Worm (Caenorhabditis elegans) whole organism, L4 larva: ENCODE data around the gene ugt-62.

Source experiments
- F49E8.2 ChIP-seq: sonication (generic microtip); optimal IDR thresholded peaks from 2 replicates; lab custom pipeline; 2016; ENCODE audit warnings: missing compliant biosample characterization, mild to moderate bottlenecking, missing genetic modification characterization, borderline replicate concordance
- T26A8.4 ChIP-seq: fragments of 200-800 bp; sonication (Bioruptor generic); IDR thresholded peaks from 2 replicates; pipeline ENCODE4 v1.3.6; 2022; ENCODE audit warnings: missing genetic modification characterization, missing compliant biosample characterization
- aha-1 ChIP-seq: fragments of 150-350 bp; peaks from one replicate; lab custom pipeline; 2014; ENCODE audit warnings: missing biosample characterization, missing genetic modification characterization
- ama-1 ChIP-seq: fragments of 150-350 bp; optimal IDR thresholded peaks from 2 replicates; lab custom pipeline; 2014; ENCODE audit warnings: inconsistent platforms, mixed read lengths
- ceh-20 ChIP-seq: fragments of 200-800 bp; sonication (Bioruptor generic); IDR thresholded peaks from 2 replicates; pipeline ENCODE4 v1.3.6; 2022; ENCODE audit warnings: missing genetic modification reagents, missing genetic modification characterization, missing compliant biosample characterization
- ceh-44 ChIP-seq: fragments of 200-800 bp; sonication (Bioruptor generic); IDR thresholded peaks from 2 replicates; pipeline ENCODE4 v1.3.6; 2022; ENCODE audit warnings: missing genetic modification reagents, missing genetic modification characterization, missing compliant biosample characterization
- ceh-62 ChIP-seq: sonication (generic microtip); optimal IDR thresholded peaks from 2 replicates; lab custom pipeline; 2017; ENCODE audit warnings: missing biosample characterization, missing genetic modification characterization
- ceh-82 ChIP-seq: sonication (generic microtip); optimal IDR thresholded peaks from 2 replicates; lab custom pipeline; 2017; ENCODE audit warnings: missing biosample characterization, missing genetic modification characterization
- daf-16 ChIP-seq, 3 experiments: sonication (generic microtip); optimal IDR thresholded peaks; 2 replicates each; lab custom pipeline; 2016 to 2017; ENCODE audit warnings: missing genetic modification characterization in 3 of 3, missing genetic modification reagents in 3 of 3, mild to moderate bottlenecking in 2 of 3, missing compliant biosample characterization in 2 of 3, missing biosample characterization in 1 of 3, moderate library complexity in 1 of 3
- dmd-9 ChIP-seq: fragments of 200-800 bp; sonication (Bioruptor generic); IDR thresholded peaks from 2 replicates; pipeline ENCODE4 v1.3.6; 2022; ENCODE audit warnings: missing genetic modification reagents, missing genetic modification characterization, missing compliant biosample characterization
- dpl-1 ChIP-seq: fragments of 150-350 bp; optimal IDR thresholded peaks from 2 replicates; lab custom pipeline; 2014; ENCODE audit warnings: missing biosample characterization, missing genetic modification reagents, missing genetic modification characterization
- egl-27 ChIP-seq: sonication (generic microtip); optimal IDR thresholded peaks from 3 replicates; lab custom pipeline; 2017; ENCODE audit warnings: missing biosample characterization, missing genetic modification reagents, missing genetic modification characterization
- egl-43 ChIP-seq: fragments of 200-800 bp; sonication (Bioruptor generic); IDR thresholded peaks from 2 replicates; pipeline ENCODE4 v1.3.6; 2022; ENCODE audit warnings: missing genetic modification reagents, missing genetic modification characterization, missing compliant biosample characterization
- hif-1 ChIP-seq, 2 experiments: sonication (generic microtip); optimal IDR thresholded peaks; 2 replicates each; lab custom pipeline; 2016 to 2017; ENCODE audit warnings: missing compliant biosample characterization in 2 of 2, missing genetic modification characterization in 2 of 2, missing genetic modification reagents in 2 of 2, missing genotype in 2 of 2, mild to moderate bottlenecking in 1 of 2
- jun-1 ChIP-seq: fragments of 150-350 bp; optimal IDR thresholded peaks from 2 replicates; lab custom pipeline; 2014; ENCODE audit warnings: missing biosample characterization, missing genetic modification reagents, missing genetic modification characterization
- lin-15B ChIP-seq: fragments of 150-350 bp; sonication (generic microtip); optimal IDR thresholded peaks from 3 replicates; lab custom pipeline; 2014; ENCODE audit warnings: missing biosample characterization, missing genetic modification characterization
- lsy-2 ChIP-seq, 2 experiments: fragments of 150-350 bp in 1 of 2; sonication (generic microtip) in 1 of 2; optimal IDR thresholded peaks; 2 replicates each; lab custom pipeline; 2014 to 2017; ENCODE audit warnings: missing biosample characterization in 2 of 2, missing genetic modification characterization in 2 of 2
- madf-5 ChIP-seq, 2 experiments: fragments of 200-800 bp; sonication (Bioruptor generic); IDR thresholded peaks; 2 replicates each; pipeline ENCODE4 v1.3.6; 2022; ENCODE audit warnings: missing compliant biosample characterization in 2 of 2, missing genetic modification characterization in 2 of 2
- mdl-1 ChIP-seq, 2 experiments: fragments of 150-350 bp in 1 of 2; sonication (generic microtip) in 1 of 2; optimal IDR thresholded peaks; 2 replicates each; lab custom pipeline; 2014 to 2017; ENCODE audit warnings: missing biosample characterization in 2 of 2, missing genetic modification characterization in 2 of 2
- mep-1 ChIP-seq: fragments of 150-350 bp; sonication (generic microtip); optimal IDR thresholded peaks from 3 replicates; lab custom pipeline; 2014; ENCODE audit warnings: missing biosample characterization, missing genetic modification characterization
- mes-2 ChIP-seq: sonication (generic microtip); optimal IDR thresholded peaks from 2 replicates; lab custom pipeline; 2016; ENCODE audit warnings: missing genotype, mild to moderate bottlenecking, missing genetic modification characterization, missing compliant biosample characterization; ENCODE audit not compliant: poor library complexity, severe bottlenecking
- mxl-3 ChIP-seq: fragments of 200-800 bp; sonication (Bioruptor generic); optimal IDR thresholded peaks from 2 replicates; lab custom pipeline; 2018; ENCODE audit warnings: mild to moderate bottlenecking, missing genetic modification characterization, missing compliant biosample characterization
- nhr-111 ChIP-seq: fragments of 200-800 bp; sonication (Bioruptor generic); optimal IDR thresholded peaks from 2 replicates; lab custom pipeline; 2018; ENCODE audit warnings: mild to moderate bottlenecking, missing genetic modification characterization, missing compliant biosample characterization
- nhr-237 ChIP-seq: sonication (generic microtip); optimal IDR thresholded peaks from 2 replicates; lab custom pipeline; 2017; ENCODE audit warnings: missing biosample characterization, missing genetic modification characterization
- nhr-28 ChIP-seq: fragments of 150-350 bp; optimal IDR thresholded peaks from 2 replicates; lab custom pipeline; 2014; ENCODE audit warnings: missing biosample characterization, missing genetic modification characterization
- nhr-41 ChIP-seq: fragments of 200-800 bp; sonication (Bioruptor generic); IDR thresholded peaks from 2 replicates; pipeline ENCODE4 v1.3.6; 2022; ENCODE audit warnings: missing genetic modification reagents, missing genetic modification characterization, missing compliant biosample characterization
- nhr-42 ChIP-seq: fragments of 200-800 bp; sonication (Bioruptor generic); IDR thresholded peaks from 2 replicates; pipeline ENCODE4 v1.3.6; 2022; ENCODE audit warnings: missing genetic modification characterization, missing compliant biosample characterization
- nhr-6 ChIP-seq: fragments of 150-350 bp; optimal IDR thresholded peaks from 2 replicates; lab custom pipeline; 2014; ENCODE audit warnings: missing biosample characterization, missing genetic modification characterization
- nhr-77 ChIP-seq: fragments of 150-350 bp; optimal IDR thresholded peaks from 2 replicates; lab custom pipeline; 2014; ENCODE audit warnings: missing biosample characterization, missing genetic modification characterization
- pha-4 ChIP-seq, 2 experiments: fragments of 150-350 bp in 1 of 2; fragments of 200-800 bp in 1 of 2; sonication (Bioruptor generic) in 1 of 2; IDR thresholded peaks in 1 of 2; optimal IDR thresholded peaks in 1 of 2; 2 replicates each; pipeline versions ENCODE4 v1.3.6 to Lab custom; 2014 to 2022; ENCODE audit warnings: missing genetic modification characterization in 2 of 2, missing genetic modification reagents in 2 of 2, missing biosample characterization in 1 of 2, missing compliant biosample characterization in 1 of 2
- pqm-1 ChIP-seq: sonication (generic microtip); optimal IDR thresholded peaks from 2 replicates; lab custom pipeline; 2017; ENCODE audit warnings: missing biosample characterization, missing genetic modification characterization
- rbr-2 ChIP-seq: sonication (generic microtip); optimal IDR thresholded peaks from 2 replicates; lab custom pipeline; 2016; ENCODE audit warnings: missing genotype, missing genetic modification characterization, missing compliant biosample characterization
- set-16 ChIP-seq: fragments of 200-800 bp; sonication (Bioruptor generic); IDR thresholded peaks from 2 replicates; pipeline ENCODE4 v1.3.6; 2022; ENCODE audit warnings: missing genetic modification reagents, missing genetic modification characterization, missing compliant biosample characterization
- skn-1 ChIP-seq: fragments of 150-350 bp; optimal IDR thresholded peaks from 2 replicates; lab custom pipeline; 2014; ENCODE audit warnings: missing biosample characterization, missing genetic modification characterization
- snpc-1.2 ChIP-seq: fragments of 200-800 bp; sonication (Bioruptor generic); IDR thresholded peaks from 2 replicates; pipeline ENCODE4 v1.3.6; 2022; ENCODE audit warnings: missing genetic modification reagents, missing genetic modification characterization, missing compliant biosample characterization
- spr-3 ChIP-seq: fragments of 200-800 bp; sonication (Bioruptor generic); optimal IDR thresholded peaks from 2 replicates; lab custom pipeline; 2018; ENCODE audit warnings: mild to moderate bottlenecking, missing genetic modification characterization, missing compliant biosample characterization
- unc-62 ChIP-seq, 3 experiments: fragments of 150-350 bp in 1 of 3; sonication (generic microtip); optimal IDR thresholded peaks in 2 of 3; peaks in 1 of 3; 1 replicate in 1 of 3; 2 replicates in 2 of 3; lab custom pipeline; 2014 to 2017; ENCODE audit warnings: missing biosample characterization in 3 of 3, missing genetic modification characterization in 3 of 3, missing genetic modification reagents in 3 of 3, missing genotype in 1 of 3
- zag-1 ChIP-seq: fragments of 150-350 bp; optimal IDR thresholded peaks from 2 replicates; lab custom pipeline; 2014; ENCODE audit warnings: missing biosample characterization, missing genetic modification characterization
- zip-2 ChIP-seq: fragments of 150-350 bp; optimal IDR thresholded peaks from 2 replicates; lab custom pipeline; 2014; ENCODE audit warnings: missing biosample characterization, missing genetic modification characterization

The ugt-62 gene

DNA sequence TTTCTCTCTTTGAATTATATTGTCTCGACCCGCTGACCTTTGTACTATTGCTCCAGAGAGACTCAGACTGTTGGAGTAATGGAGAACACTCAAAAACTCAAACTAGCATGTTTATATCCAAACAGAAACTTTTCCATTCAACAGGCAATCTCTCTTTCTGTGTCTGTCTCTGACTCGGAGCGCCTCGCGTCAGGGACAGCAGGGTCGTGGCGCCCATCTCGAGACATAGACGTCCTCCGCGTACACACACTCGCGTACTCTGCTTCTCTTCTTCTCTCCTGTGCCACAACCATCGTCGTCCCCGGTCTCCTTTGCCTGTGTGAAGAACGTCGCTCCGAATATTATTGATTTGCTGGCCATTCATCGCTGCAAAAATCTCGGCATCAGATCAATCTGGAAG lies 11.5 kb upstream of the ugt-62 start (continued):
- TF ChIP-seq ama-1 (no peak), madf-5 (GFP tag; IDR thresholded peaks at IDR 0.05; lab: Robert Waterston, UW) (no peak), egl-43 (GFP tag; lab: Robert Waterston, UW) (peak; percentile 22; the same call in 1 of the 2 replicates), pqm-1 (tag; lab: Kevin White, UChicago) (peak; percentile 71), jun-1 (tag; lab: Kevin White, UChicago) (no peak), ceh-62 (tag; lab: Kevin White, UChicago) (no peak), ceh-44 (0 out of 2 replicates have a peak, but pooled peaks have one; percentile 17), snpc-1.2 (GFP tag; lab: Robert Waterston, UW) (no peak), ceh-82 (tag; lab: Kevin White, UChicago) (no peak), nhr-41 (GFP tag; lab: Robert Waterston, UW) (peak; percentile 87; the same call in 1 of the 2 replicates)

DNA sequence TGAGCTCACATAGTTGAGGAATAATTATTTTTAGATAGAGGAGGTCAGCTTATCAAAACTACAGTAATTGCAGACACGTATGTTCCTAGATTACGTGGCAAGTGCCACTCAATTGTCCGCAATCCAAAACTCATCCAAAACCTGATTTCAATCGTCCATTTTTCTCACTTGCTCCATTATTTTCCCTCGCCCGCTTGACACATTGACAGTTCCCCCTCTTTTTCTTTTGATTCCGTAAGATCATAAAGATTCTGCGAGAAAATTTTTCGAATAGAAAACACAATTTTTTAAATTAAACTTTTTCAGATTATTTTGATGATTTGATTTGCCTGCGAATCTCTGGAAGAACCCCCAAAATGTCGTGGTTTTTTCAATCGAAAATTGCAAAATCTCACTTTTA lies 8.3 kb upstream of the ugt-62 start, which contains the start of gene M88.4:
M88.4 (plus strand) TSS at position 301 of the 400 bp plus-strand sequence.
- no peak for TF ChIP-seq set-16
- TF ChIP-seq egl-27 (tag; lab: Kevin White, UChicago): no peak
- peak in 1 of 2 experiments; percentile 2 for TF ChIP-seq unc-62 (GFP tag; optimal IDR thresholded peaks at IDR 0.05 in 1 of 2; lab: Kevin White, UChicago)
- TF ChIP-seq unc-62 (tag; optimal IDR thresholded peaks at IDR 0.05; lab: Kevin White, UChicago): no peak

- TF ChIP-seq rbr-2 (tag; lab: Kevin White, UChicago): no peak
- TF ChIP-seq hif-1 (tag; optimal IDR thresholded peaks at IDR 0.05; lab: Kevin White, UChicago): no peak
- no peak for TF ChIP-seq nhr-237
- no peak for TF ChIP-seq lin-15B (tag; lab: Kevin White, UChicago)
Measured at ce11 chrIII:4544959-4545358, 4.5 kb upstream of the ugt-62 start, which contains the start of gene M88.3. TSS of gene M88.3 (minus strand) at chrIII:4545059.

DNA sequence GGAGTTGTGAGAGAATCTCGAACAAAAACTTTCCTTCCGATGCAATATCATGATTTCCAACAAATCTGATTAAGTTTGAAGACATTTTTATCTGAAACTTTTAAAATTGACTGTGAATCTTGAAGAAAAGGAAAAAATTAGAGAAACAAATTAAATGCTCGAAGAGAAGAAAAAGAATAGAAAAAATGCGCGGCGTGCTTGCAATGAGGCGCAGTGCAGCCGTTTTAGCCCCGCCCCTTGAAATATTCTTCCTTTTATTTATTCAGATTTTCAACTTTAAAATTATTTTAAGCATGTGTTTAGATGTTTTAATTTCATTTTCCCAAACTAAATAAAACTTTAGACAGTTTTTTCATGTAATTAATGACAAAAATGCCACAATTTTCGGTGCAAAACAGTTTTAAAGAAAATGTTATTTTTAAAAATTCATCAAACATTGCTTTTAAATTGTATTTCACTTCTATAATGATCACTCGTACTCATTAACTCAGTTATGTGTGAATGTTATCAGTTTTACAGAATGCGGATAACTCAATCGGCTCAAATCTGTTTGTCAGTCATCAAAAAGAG lies 2.0 kb upstream of the ugt-62 start, which contains the start of the genes mrps-34 and cisd-3.1:
mrps-34 (minus strand) TSS at position 91 of the 570 bp plus-strand sequence.
cisd-3.1 (plus strand) TSS at position 520 of the 570 bp plus-strand sequence.
- TF ChIP-seq dpl-1 (GFP tag; lab: Kevin White, UChicago) (peak; percentile 25), nhr-28 (tag; lab: Kevin White, UChicago) (no peak), mep-1 (tag; lab: Kevin White, UChicago) (peak; percentile 20), lsy-2 (tag; optimal IDR thresholded peaks at IDR 0.05; lab: Kevin White, UChicago) (peak in 1 of 2 experiments; percentile 46), mes-2 (tag; lab: Kevin White, UChicago) (peak; percentile 54), mdl-1 (tag; optimal IDR thresholded peaks at IDR 0.05; lab: Kevin White, UChicago) (no peak)

ce11 chrIII:4530968-4531367 lies 9.5 kb downstream of the ugt-62 start:
- TF ChIP-seq mep-1 (tag; lab: Kevin White, UChicago): no peak
- no peak for TF ChIP-seq zip-2 (tag; lab: Kevin White, UChicago)
- no peak for TF ChIP-seq nhr-77 (tag; lab: Kevin White, UChicago)
- peak in 1 of 2 experiments; percentile 90 for TF ChIP-seq unc-62 (GFP tag; optimal IDR thresholded peaks at IDR 0.05 in 1 of 2; lab: Kevin White, UChicago)
- TF ChIP-seq unc-62 (tag; optimal IDR thresholded peaks at IDR 0.05; lab: Kevin White, UChicago): no peak

- TF ChIP-seq spr-3 (GFP tag; lab: Kevin White, UChicago) (no peak), mxl-3 (GFP tag; lab: Kevin White, UChicago) (no peak), zag-1 (no peak), T26A8.4 (GFP tag; lab: Robert Waterston, UW) (no peak), dmd-9 (GFP tag; lab: Robert Waterston, UW) (no peak), nhr-111 (GFP tag; lab: Kevin White, UChicago) (no peak), pha-4 (GFP tag; IDR thresholded peaks at IDR 0.05; lab: Robert Waterston, UW) (no peak), pha-4 (tag; optimal IDR thresholded peaks at IDR 0.05; lab: Kevin White, UChicago) (no peak), daf-16 (GFP tag; optimal IDR thresholded peaks at IDR 0.05; lab: Kevin White, UChicago) (no peak), daf-16 (tag; optimal IDR thresholded peaks at IDR 0.05; lab: Kevin White, UChicago) (no peak), ceh-20 (GFP tag; lab: Robert Waterston, UW) (no peak), nhr-42 (GFP tag; lab: Robert Waterston, UW) (no peak), nhr-6 (tag; lab: Kevin White, UChicago) (no peak), F49E8.2 (no peak), hif-1 (tag; optimal IDR thresholded peaks at IDR 0.05; lab: Kevin White, UChicago) (no peak), aha-1 (tag; lab: Kevin White, UChicago) (peak; percentile 5), skn-1 (tag; lab: Kevin White, UChicago) (no peak), unc-62 (GFP tag; optimal IDR thresholded peaks at IDR 0.05 in 1 of 2; lab: Kevin White, UChicago) (peak in 1 of 2 experiments; percentile 92), unc-62 (tag; optimal IDR thresholded peaks at IDR 0.05; lab: Kevin White, UChicago) (no peak)
Measured at ce11 chrIII:4525998-4526397, 14.4 kb downstream of the ugt-62 start.
